Worm (Caenorhabditis elegans) whole organism, L3 larva: ENCODE data around the gene B0252.11.

ENCODE experiments used
- R02D3.7 ChIP-seq: fragments of 150-350 bp; optimal IDR thresholded peaks from 2 replicates; lab custom pipeline; 2014; ENCODE audit warnings: missing biosample characterization, missing genetic modification characterization
- ZK546.5 ChIP-seq: sonication (generic microtip); optimal IDR thresholded peaks from 2 replicates; lab custom pipeline; 2017; ENCODE audit warnings: missing biosample characterization, missing genetic modification characterization
- aly-2 ChIP-seq: fragments of 150-350 bp; optimal IDR thresholded peaks from 2 replicates; lab custom pipeline; 2014; ENCODE audit warnings: missing biosample characterization, missing genetic modification characterization
- ama-1 ChIP-seq: fragments of 150-350 bp; optimal IDR thresholded peaks from 2 replicates; lab custom pipeline; 2018
- ceh-16 ChIP-seq: sonication (generic microtip); optimal IDR thresholded peaks from 2 replicates; lab custom pipeline; 2017; ENCODE audit warnings: missing biosample characterization, missing genetic modification characterization
- ceh-28 ChIP-seq: fragments of 150-350 bp; optimal IDR thresholded peaks from 2 replicates; lab custom pipeline; 2014; ENCODE audit warnings: missing biosample characterization, missing genetic modification reagents, missing genetic modification characterization
- ceh-82 ChIP-seq: fragments of 150-350 bp; optimal IDR thresholded peaks from 2 replicates; lab custom pipeline; 2014; ENCODE audit warnings: missing biosample characterization, missing genetic modification characterization
- ceh-9 ChIP-seq: sonication (generic microtip); optimal IDR thresholded peaks from 2 replicates; lab custom pipeline; 2018; ENCODE audit warnings: missing biosample characterization, missing genetic modification characterization
- daf-12 ChIP-seq: fragments of 150-350 bp; optimal IDR thresholded peaks from 2 replicates; lab custom pipeline; 2014; ENCODE audit warnings: missing biosample characterization, missing genetic modification reagents, missing genetic modification characterization
- egl-27 ChIP-seq: sonication (generic microtip); optimal IDR thresholded peaks from 4 replicates; lab custom pipeline; 2017; ENCODE audit warnings: missing biosample characterization, missing genetic modification reagents, missing genetic modification characterization
- egl-5 ChIP-seq: fragments of 150-350 bp; optimal IDR thresholded peaks from 2 replicates; lab custom pipeline; 2017; ENCODE audit warnings: missing biosample characterization, missing genetic modification reagents, missing genetic modification characterization, inconsistent platforms
- elt-1 ChIP-seq: fragments of 150-350 bp; optimal IDR thresholded peaks from 2 replicates; lab custom pipeline; 2014; ENCODE audit warnings: missing biosample characterization, missing genetic modification characterization
- elt-2 ChIP-seq: sonication (generic microtip); optimal IDR thresholded peaks from 2 replicates; lab custom pipeline; 2016; ENCODE audit warnings: missing genetic modification reagents, mild to moderate bottlenecking, missing genetic modification characterization, missing compliant biosample characterization
- elt-3 ChIP-seq, 3 experiments: fragments of 150-350 bp in 1 of 3; sonication (generic microtip) in 2 of 3; optimal IDR thresholded peaks; 2 replicates in 2 of 3; 4 replicates in 1 of 3; lab custom pipeline; 2014 to 2017; ENCODE audit warnings: missing biosample characterization in 3 of 3, missing genetic modification characterization in 3 of 3
- eor-1 ChIP-seq, 2 experiments: fragments of 150-350 bp; optimal IDR thresholded peaks; 2 replicates each; lab custom pipeline; 2014 to 2018; ENCODE audit warnings: missing biosample characterization in 2 of 2, missing genetic modification characterization in 2 of 2
- fkh-10 ChIP-seq: sonication (generic microtip); optimal IDR thresholded peaks from 2 replicates; lab custom pipeline; 2017; ENCODE audit warnings: missing biosample characterization, missing genetic modification reagents, missing genetic modification characterization
- fkh-2 ChIP-seq: fragments of 150-350 bp; optimal IDR thresholded peaks from 2 replicates; lab custom pipeline; 2014; ENCODE audit warnings: missing biosample characterization, missing genetic modification reagents, missing genetic modification characterization
- fos-1 ChIP-seq: fragments of 150-350 bp; optimal IDR thresholded peaks from 2 replicates; lab custom pipeline; 2014; ENCODE audit warnings: missing biosample characterization, missing genetic modification characterization
- hmg-11 ChIP-seq: sonication (generic microtip); optimal IDR thresholded peaks from 2 replicates; lab custom pipeline; 2016; ENCODE audit warnings: missing genetic modification characterization, missing compliant biosample characterization
- jun-1 ChIP-seq: fragments of 150-350 bp; optimal IDR thresholded peaks from 2 replicates; lab custom pipeline; 2014; ENCODE audit warnings: missing biosample characterization, missing genetic modification reagents, missing genetic modification characterization
- lin-15B ChIP-seq: fragments of 150-350 bp; optimal IDR thresholded peaks from 2 replicates; lab custom pipeline; 2014; ENCODE audit warnings: missing biosample characterization, missing genetic modification characterization
- lin-39 ChIP-seq: fragments of 150-350 bp; optimal IDR thresholded peaks from 2 replicates; lab custom pipeline; 2018; ENCODE audit warnings: missing biosample characterization, missing genetic modification reagents, missing genetic modification characterization
- lsy-12 ChIP-seq: sonication (generic microtip); optimal IDR thresholded peaks from 2 replicates; lab custom pipeline; 2016; ENCODE audit warnings: mild to moderate bottlenecking, missing genetic modification characterization, missing compliant biosample characterization
- mdl-1 ChIP-seq: fragments of 150-350 bp; optimal IDR thresholded peaks from 2 replicates; lab custom pipeline; 2014; ENCODE audit warnings: missing biosample characterization, missing genetic modification characterization
- mml-1 ChIP-seq: fragments of 150-350 bp; sonication (generic microtip); optimal IDR thresholded peaks from 3 replicates; lab custom pipeline; 2014; ENCODE audit warnings: missing biosample characterization, missing genetic modification characterization
- nfya-1 ChIP-seq: sonication (generic microtip); optimal IDR thresholded peaks from 2 replicates; lab custom pipeline; 2017; ENCODE audit warnings: missing genetic modification characterization, mild to moderate bottlenecking, missing compliant biosample characterization, antibody characterized with exemption, moderate library complexity; ENCODE audit not compliant: insufficient read depth
- nhr-11 ChIP-seq: fragments of 150-350 bp; optimal IDR thresholded peaks from 2 replicates; lab custom pipeline; 2014; ENCODE audit warnings: missing biosample characterization, missing genetic modification characterization
- nhr-12 ChIP-seq: fragments of 150-350 bp; optimal IDR thresholded peaks from 2 replicates; lab custom pipeline; 2014; ENCODE audit warnings: missing biosample characterization, missing genetic modification characterization
- nhr-23 ChIP-seq: fragments of 150-350 bp; optimal IDR thresholded peaks from 2 replicates; lab custom pipeline; 2014; ENCODE audit warnings: missing biosample characterization, missing genetic modification reagents, missing genetic modification characterization
- nhr-237 ChIP-seq: fragments of 150-350 bp; optimal IDR thresholded peaks from 2 replicates; lab custom pipeline; 2014; ENCODE audit warnings: missing biosample characterization, missing genetic modification characterization
- nhr-25 ChIP-seq: sonication (generic microtip); optimal IDR thresholded peaks from 2 replicates; lab custom pipeline; 2017; ENCODE audit warnings: missing biosample characterization, missing genetic modification characterization
- nhr-28 ChIP-seq: fragments of 150-350 bp; optimal IDR thresholded peaks from 2 replicates; lab custom pipeline; 2014; ENCODE audit warnings: missing biosample characterization, missing genetic modification characterization
- nhr-43 ChIP-seq: sonication (generic microtip); optimal IDR thresholded peaks from 2 replicates; lab custom pipeline; 2016; ENCODE audit warnings: mild to moderate bottlenecking, missing genetic modification characterization, missing compliant biosample characterization; ENCODE audit not compliant: poor library complexity, severe bottlenecking
- nhr-67 ChIP-seq: fragments of 150-350 bp; optimal IDR thresholded peaks from 2 replicates; lab custom pipeline; 2014; ENCODE audit warnings: missing biosample characterization, missing genetic modification characterization
- nhr-76 ChIP-seq: fragments of 150-350 bp; sonication (generic microtip); optimal IDR thresholded peaks from 5 replicates; lab custom pipeline; 2014; ENCODE audit warnings: missing biosample characterization, missing genetic modification characterization
- nhr-77 ChIP-seq: fragments of 150-350 bp; optimal IDR thresholded peaks from 2 replicates; lab custom pipeline; 2014; ENCODE audit warnings: missing biosample characterization, missing genetic modification characterization
- pha-4 ChIP-seq: fragments of 150-350 bp; optimal IDR thresholded peaks from 2 replicates; lab custom pipeline; 2014; ENCODE audit warnings: missing biosample characterization, missing genetic modification reagents, missing genetic modification characterization
- pqm-1 ChIP-seq: fragments of 150-350 bp; optimal IDR thresholded peaks from 2 replicates; lab custom pipeline; 2017; ENCODE audit warnings: missing biosample characterization, missing genetic modification characterization, inconsistent platforms
- sea-2 ChIP-seq: fragments of 150-350 bp; sonication (generic microtip); optimal IDR thresholded peaks from 4 replicates; lab custom pipeline; 2014; ENCODE audit warnings: missing biosample characterization, missing genetic modification reagents, missing genetic modification characterization
- skn-1 ChIP-seq: fragments of 150-350 bp; optimal IDR thresholded peaks from 2 replicates; lab custom pipeline; 2014; ENCODE audit warnings: missing biosample characterization, missing genetic modification characterization
- snpc-4 ChIP-seq: fragments of 150-350 bp; optimal IDR thresholded peaks from 2 replicates; lab custom pipeline; 2014; ENCODE audit warnings: missing biosample characterization, missing genetic modification characterization
- tbx-2 ChIP-seq: sonication (generic microtip); optimal IDR thresholded peaks from 2 replicates; lab custom pipeline; 2016; ENCODE audit warnings: mild to moderate bottlenecking, missing genetic modification characterization, missing compliant biosample characterization
- unc-39 ChIP-seq: sonication (generic microtip); optimal IDR thresholded peaks from 4 replicates; lab custom pipeline; 2017; ENCODE audit warnings: missing biosample characterization, missing genetic modification characterization
- unc-62 ChIP-seq: fragments of 150-350 bp; sonication (generic microtip); optimal IDR thresholded peaks from 4 replicates; lab custom pipeline; 2014; ENCODE audit warnings: missing biosample characterization, missing genetic modification reagents, missing genetic modification characterization
- zag-1 ChIP-seq: fragments of 150-350 bp; optimal IDR thresholded peaks from 2 replicates; lab custom pipeline; 2014; ENCODE audit warnings: missing biosample characterization, missing genetic modification characterization
- ztf-11 ChIP-seq: fragments of 150-350 bp; optimal IDR thresholded peaks from 2 replicates; lab custom pipeline; 2014; ENCODE audit warnings: missing biosample characterization, missing genetic modification characterization
- ztf-4 ChIP-seq: fragments of 150-350 bp; optimal IDR thresholded peaks from 2 replicates; lab custom pipeline; 2014; ENCODE audit warnings: missing biosample characterization, missing genetic modification characterization

The B0252.11 gene

DNA sequence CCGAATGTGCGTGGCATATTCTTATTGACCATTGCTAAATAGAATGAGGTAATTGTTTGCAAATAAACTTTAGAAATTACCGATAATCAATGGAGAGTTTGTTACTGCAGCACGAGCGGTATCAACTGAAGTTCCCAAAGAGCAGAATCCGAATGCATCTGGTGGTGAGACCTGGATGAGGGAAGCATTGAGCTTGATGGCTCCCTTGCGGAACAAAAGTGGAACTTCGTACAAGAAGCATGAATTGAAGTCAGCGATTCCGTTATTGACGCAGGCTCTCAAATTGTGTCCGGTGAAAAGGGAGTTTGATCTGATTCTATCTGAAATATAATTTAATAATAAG lies 28.1 kb downstream of the B0252.11 start:
- TF ChIP-seq ama-1 (lab: Kevin White, UChicago) (peak; percentile 78), skn-1 (tag; lab: Kevin White, UChicago) (no peak), fos-1 (tag; lab: Kevin White, UChicago) (peak; percentile 17)

DNA sequence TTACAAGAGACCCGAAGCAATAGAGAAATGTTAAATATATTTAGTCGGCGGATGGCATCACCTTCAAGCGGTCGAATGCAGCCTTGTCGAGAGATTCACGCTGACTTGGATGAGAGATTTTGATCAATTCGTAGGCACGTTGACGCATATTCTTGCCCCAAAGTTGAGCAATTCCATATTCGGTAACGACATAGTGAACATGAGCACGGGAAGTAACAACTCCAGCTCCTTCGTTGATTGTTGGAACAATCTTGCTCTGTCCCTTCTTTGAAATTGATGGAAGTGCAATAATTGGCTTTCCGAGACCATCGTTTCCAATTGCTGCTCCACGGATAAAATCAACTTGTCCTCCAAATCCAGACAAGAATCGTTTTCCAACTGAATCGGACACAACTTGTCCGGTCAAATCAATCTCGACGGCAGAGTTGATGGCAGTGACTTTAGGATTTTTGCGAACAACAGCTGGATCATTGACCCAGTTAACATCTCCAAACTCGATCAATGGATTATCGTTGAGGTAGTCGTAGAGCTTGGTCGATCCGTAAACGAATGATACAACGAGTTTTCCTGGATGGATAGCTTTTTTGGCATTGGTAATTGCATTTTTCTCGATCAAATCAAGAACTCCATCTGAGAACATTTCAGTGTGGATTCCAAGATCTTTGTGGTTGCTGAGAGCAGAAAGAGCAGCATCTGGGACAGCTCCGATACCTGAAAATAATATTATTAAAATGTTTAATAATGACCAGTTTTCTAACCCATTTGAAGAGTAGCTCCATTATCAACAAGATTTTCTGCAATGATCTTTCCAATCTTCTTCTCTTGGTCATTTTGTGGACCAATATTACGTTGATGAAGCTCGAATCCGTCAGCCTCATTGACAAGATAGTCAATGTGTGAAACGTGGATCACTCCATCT lies 28.7 kb downstream of the B0252.11 start:
- TF ChIP-seq lin-39 = peak; percentile 28
- TF ChIP-seq ZK546.5 (tag; lab: Kevin White, UChicago) = no peak
- TF ChIP-seq ama-1 (lab: Kevin White, UChicago) = peak; percentile 56
- TF ChIP-seq nhr-43 (tag; lab: Kevin White, UChicago) = peak; percentile 66
- TF ChIP-seq unc-39 = no peak
- no peak for TF ChIP-seq snpc-4

- TF ChIP-seq eor-1 (tag; optimal IDR thresholded peaks at IDR 0.05; lab: Kevin White, UChicago) (no peak), fkh-10 (GFP tag; lab: Kevin White, UChicago) (no peak), ztf-11 (tag; lab: Kevin White, UChicago) (no peak), ZK546.5 (tag; lab: Kevin White, UChicago) (no peak), lin-15B (tag; lab: Kevin White, UChicago) (no peak), jun-1 (peak; percentile 10), tbx-2 (peak; percentile 29), fkh-2 (no peak), hmg-11 (tag; lab: Kevin White, UChicago) (no peak), elt-1 (no peak), nhr-25 (tag; lab: Kevin White, UChicago) (no peak), zag-1 (no peak), nhr-76 (peak; percentile 4), ama-1 (lab: Kevin White, UChicago) (peak; percentile 91), ceh-82 (no peak), elt-3 (tag; optimal IDR thresholded peaks at IDR 0.05; lab: Kevin White, UChicago) (no peak), nhr-43 (tag; lab: Kevin White, UChicago) (peak; percentile 78), egl-27 (tag; lab: Kevin White, UChicago) (no peak), sea-2 (GFP tag; lab: Kevin White, UChicago) (no peak), unc-39 (no peak), egl-5 (tag; lab: Kevin White, UChicago) (no peak), fos-1 (tag; lab: Kevin White, UChicago) (no peak), nhr-237 (tag; lab: Kevin White, UChicago) (no peak), pqm-1 (tag; lab: Kevin White, UChicago) (peak; percentile 63), lin-39 (no peak), nhr-12 (tag; lab: Kevin White, UChicago) (no peak), unc-62 (GFP tag; lab: Kevin White, UChicago) (no peak), ceh-9 (tag; lab: Kevin White, UChicago) (no peak), nfya-1 (peak; percentile 21), nhr-11 (no peak), aly-2 (tag; lab: Kevin White, UChicago) (no peak), daf-12 (tag; lab: Kevin White, UChicago) (no peak), nhr-77 (tag; lab: Kevin White, UChicago) (no peak), lsy-12 (tag; lab: Kevin White, UChicago) (peak; percentile 38), snpc-4 (no peak), ztf-4 (tag; lab: Kevin White, UChicago) (no peak), skn-1 (tag; lab: Kevin White, UChicago) (no peak), mml-1 (tag; lab: Kevin White, UChicago) (no peak), mdl-1 (tag; lab: Kevin White, UChicago) (no peak), pha-4 (tag; lab: Kevin White, UChicago) (peak; percentile 73), ceh-28 (no peak), nhr-28 (tag; lab: Kevin White, UChicago) (no peak), nhr-67 (tag; lab: Kevin White, UChicago) (no peak), elt-2 (tag; lab: Kevin White, UChicago) (peak; percentile 66), nhr-23 (peak; percentile 65), ceh-16 (no peak), R02D3.7 (tag; lab: Kevin White, UChicago) (no peak)
Observed at ce11 chrII:6888211-6888610, 29.4 kb downstream of the B0252.11 start.
